Worm (Caenorhabditis elegans) whole organism, L2 larva: ENCODE measurements around the gene ceh-16.

ENCODE experiments used
- aly-2 ChIP-seq: fragments of 150-350 bp; optimal IDR thresholded peaks from 2 replicates; lab custom pipeline; 2014; ENCODE audit warnings: missing biosample characterization, missing genetic modification characterization
- mdl-1 ChIP-seq, 2 experiments: fragments of 150-350 bp in 1 of 2; sonication (generic microtip) in 1 of 2; optimal IDR thresholded peaks; 2 replicates each; lab custom pipeline; 2017; ENCODE audit warnings: missing biosample characterization in 2 of 2, missing genetic modification characterization in 2 of 2
- nhr-23 ChIP-seq: fragments of 150-350 bp; optimal IDR thresholded peaks from 2 replicates; lab custom pipeline; 2014; ENCODE audit warnings: missing biosample characterization, missing genetic modification reagents, missing genetic modification characterization
- unc-62 ChIP-seq: fragments of 150-350 bp; optimal IDR thresholded peaks from 2 replicates; lab custom pipeline; 2014; ENCODE audit warnings: missing biosample characterization, missing genetic modification reagents, missing genetic modification characterization

- TF ChIP-seq unc-62 (GFP tag; lab: Kevin White, UChicago), result no peak
- TF ChIP-seq nhr-23 (tag; lab: Kevin White, UChicago), result no peak
- no peak for TF ChIP-seq aly-2
- no peak for TF ChIP-seq mdl-1 (tag; optimal IDR thresholded peaks at IDR 0.05; lab: Kevin White, UChicago)
Observed at ce11 chrIII:8652112-8652694, 29.7 kb downstream of the ceh-16 start.
